Worm (Caenorhabditis elegans) whole organism, midembryonic: ENCODE measurements around the gene pax-3.

Experiments used
- T22C8.4 ChIP-seq: fragments of 200-800 bp; sonication (Bioruptor generic); IDR thresholded peaks from 2 replicates; pipeline ENCODE4 v1.3.6; 2022; ENCODE audit warnings: missing genetic modification characterization, missing compliant biosample characterization
- cog-1 ChIP-seq: sonication (generic microtip); optimal IDR thresholded peaks from 2 replicates; lab custom pipeline; 2016; ENCODE audit warnings: missing genetic modification characterization, missing compliant biosample characterization
- flt-1 ChIP-seq: fragments of 200-800 bp; sonication (Bioruptor generic); IDR thresholded peaks from 2 replicates; pipeline ENCODE4 v1.3.6; 2022; ENCODE audit warnings: missing genetic modification characterization, missing compliant biosample characterization
- klf-2 ChIP-seq: fragments of 200-800 bp; sonication (Bioruptor generic); conservative IDR thresholded peaks from 2 replicates; pipeline ENCODE4 v1.3.6; 2022; ENCODE audit warnings: missing genetic modification reagents, missing genetic modification characterization, missing compliant biosample characterization
- ref-1 ChIP-seq: fragments of 200-800 bp; sonication (Bioruptor generic); conservative IDR thresholded peaks from 2 replicates; pipeline ENCODE4 v1.3.6; 2022; ENCODE audit warnings: missing genetic modification reagents, missing genetic modification characterization, missing compliant biosample characterization
- tab-1 ChIP-seq: fragments of 200-800 bp; sonication (Bioruptor generic); IDR thresholded peaks from 2 replicates; pipeline ENCODE4 v1.3.6; 2022; ENCODE audit warnings: missing genetic modification characterization, missing compliant biosample characterization
- ztf-23 ChIP-seq: fragments of 200-800 bp; sonication (Bioruptor generic); IDR thresholded peaks from 2 replicates; pipeline ENCODE4 v1.3.6; 2022; ENCODE audit warnings: missing genetic modification reagents, missing genetic modification characterization, missing compliant biosample characterization
- ztf-29 ChIP-seq: fragments of 200-800 bp; sonication (Bioruptor generic); IDR thresholded peaks from 2 replicates; pipeline ENCODE4 v1.3.6; 2022; ENCODE audit warnings: missing genetic modification reagents, missing genetic modification characterization, missing compliant biosample characterization

DNA sequence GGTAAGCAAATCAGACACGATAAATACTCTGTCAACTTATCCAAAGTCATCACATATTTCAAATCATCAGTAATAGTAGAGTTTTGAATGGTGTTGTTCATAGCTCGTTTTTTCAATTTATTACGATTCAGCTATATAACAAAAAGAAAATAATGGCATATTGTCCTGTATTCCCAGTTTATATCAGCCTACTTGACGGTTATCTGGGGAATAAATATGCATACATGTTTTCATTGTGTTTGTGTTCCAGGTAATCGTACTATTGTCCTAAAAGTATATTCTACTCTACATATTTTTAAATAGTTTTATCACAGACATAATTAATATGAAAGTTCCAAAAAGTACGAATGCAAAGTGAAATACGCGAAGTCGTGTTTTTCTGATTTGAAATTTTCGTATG lies 41.4 kb downstream of the pax-3 start, which contains the start of gene srd-2:
- TF ChIP-seq klf-2 (GFP tag; lab: Robert Waterston, UW) (no peak), ref-1 (GFP tag; lab: Robert Waterston, UW) (no peak), T22C8.4 (GFP tag; lab: Robert Waterston, UW) (no peak), flt-1 (no peak), cog-1 (tag; lab: Kevin White, UChicago) (no peak), ztf-23 (GFP tag; lab: Robert Waterston, UW) (no peak), ztf-29 (GFP tag; lab: Robert Waterston, UW) (no peak), tab-1 (GFP tag; lab: Robert Waterston, UW) (no peak)
